Worm (Caenorhabditis elegans) whole organism, young adult: ENCODE data around the gene eelo-2.
A peak's percentile ranks its signal among the peaks of the same experiment; 100 is the strongest.

Experiments used
- C17E4.6 ChIP-seq: fragments of 200-800 bp; sonication (Bioruptor generic); IDR thresholded peaks from 2 replicates; pipeline ENCODE4 v1.3.6; 2022; ENCODE audit warnings: missing genetic modification reagents, missing genetic modification characterization, missing compliant biosample characterization
- F37B4.10 ChIP-seq: fragments of 200-800 bp; sonication (Bioruptor generic); IDR thresholded peaks from 2 replicates; pipeline ENCODE4 v1.3.6; 2022; ENCODE audit warnings: missing genetic modification characterization, missing compliant biosample characterization
- Y56A3A.18 ChIP-seq: fragments of 200-800 bp; sonication (Bioruptor generic); IDR thresholded peaks from 2 replicates; pipeline ENCODE4 v1.3.6; 2022; ENCODE audit warnings: missing genetic modification reagents, missing genetic modification characterization, missing compliant biosample characterization
- Y67H2A.10 ChIP-seq: fragments of 200-800 bp; sonication (Bioruptor generic); conservative IDR thresholded peaks from 2 replicates; pipeline ENCODE4 v1.3.6; 2022; ENCODE audit warnings: missing genetic modification reagents, missing genetic modification characterization, missing compliant biosample characterization
- Y79H2A.3 ChIP-seq: fragments of 200-800 bp; sonication (Bioruptor generic); conservative IDR thresholded peaks from 2 replicates; pipeline ENCODE4 v1.3.6; 2022; ENCODE audit warnings: missing genetic modification reagents, missing genetic modification characterization, missing compliant biosample characterization
- atf-7 ChIP-seq: sonication (generic microtip); optimal IDR thresholded peaks from 2 replicates; lab custom pipeline; 2017; ENCODE audit warnings: mild to moderate bottlenecking, missing genetic modification characterization, missing compliant biosample characterization
- attf-5 ChIP-seq: fragments of 200-800 bp; sonication (Bioruptor generic); optimal IDR thresholded peaks from 2 replicates; lab custom pipeline; 2018; ENCODE audit warnings: mild to moderate bottlenecking, missing genetic modification characterization, missing compliant biosample characterization
- cebp-1 ChIP-seq, 2 experiments: fragments of 200-800 bp in 1 of 2; sonication (Bioruptor generic) in 1 of 2; sonication (generic microtip) in 1 of 2; IDR thresholded peaks in 1 of 2; optimal IDR thresholded peaks in 1 of 2; 2 replicates each; pipeline versions ENCODE4 v1.3.6 to Lab custom; 2017 to 2022; ENCODE audit warnings: missing compliant biosample characterization in 2 of 2, missing genetic modification characterization in 2 of 2, mild to moderate bottlenecking in 1 of 2, missing genetic modification reagents in 1 of 2, moderate library complexity in 1 of 2
- ceh-40 ChIP-seq: fragments of 200-800 bp; sonication (Bioruptor generic); IDR thresholded peaks from 2 replicates; pipeline ENCODE4 v1.3.6; 2022; ENCODE audit warnings: missing genetic modification characterization, missing compliant biosample characterization
- ceh-91 ChIP-seq: fragments of 200-800 bp; sonication (Bioruptor generic); IDR thresholded peaks from 2 replicates; pipeline ENCODE4 v1.3.6; 2022; ENCODE audit warnings: missing genetic modification reagents, missing genetic modification characterization, missing compliant biosample characterization
- chd-7 ChIP-seq: sonication (generic microtip); optimal IDR thresholded peaks from 2 replicates; lab custom pipeline; 2016; ENCODE audit warnings: mild to moderate bottlenecking, missing genetic modification characterization, moderate library complexity, missing compliant biosample characterization
- die-1 ChIP-seq: sonication (generic microtip); optimal IDR thresholded peaks from 2 replicates; lab custom pipeline; 2016; ENCODE audit warnings: missing genotype, mild to moderate bottlenecking, missing genetic modification characterization, missing compliant biosample characterization
- egl-44 ChIP-seq: fragments of 200-800 bp; sonication (Bioruptor generic); IDR thresholded peaks from 2 replicates; pipeline ENCODE4 v1.3.6; 2022; ENCODE audit warnings: missing genetic modification reagents, missing genetic modification characterization, missing compliant biosample characterization
- ekl-4 ChIP-seq: fragments of 200-800 bp; sonication (Bioruptor generic); IDR thresholded peaks from 2 replicates; pipeline ENCODE4 v1.3.6; 2022; ENCODE audit warnings: missing genetic modification reagents, missing genetic modification characterization, missing compliant biosample characterization
- ets-4 ChIP-seq: fragments of 200-800 bp; sonication (Bioruptor generic); optimal IDR thresholded peaks from 2 replicates; lab custom pipeline; 2018; ENCODE audit warnings: mild to moderate bottlenecking, missing genetic modification characterization, missing compliant biosample characterization
- hlh-12 ChIP-seq: sonication (generic microtip); optimal IDR thresholded peaks from 2 replicates; lab custom pipeline; 2016; ENCODE audit warnings: missing genetic modification characterization, missing compliant biosample characterization
- lag-1 ChIP-seq: fragments of 200-800 bp; sonication (Bioruptor generic); IDR thresholded peaks from 2 replicates; pipeline ENCODE4 v1.3.6; 2022; ENCODE audit warnings: missing genetic modification reagents, missing genetic modification characterization, missing compliant biosample characterization
- let-607 ChIP-seq, 2 experiments: fragments of 200-800 bp in 1 of 2; sonication (Bioruptor generic) in 1 of 2; sonication (generic microtip) in 1 of 2; optimal IDR thresholded peaks; 2 replicates each; lab custom pipeline; 2016 to 2018; ENCODE audit warnings: mild to moderate bottlenecking in 2 of 2, missing compliant biosample characterization in 2 of 2, missing genetic modification characterization in 2 of 2, moderate library complexity in 2 of 2, missing genotype in 1 of 2
- lin-54 ChIP-seq: fragments of 200-800 bp; sonication (Bioruptor generic); optimal IDR thresholded peaks from 2 replicates; lab custom pipeline; 2018; ENCODE audit warnings: mild to moderate bottlenecking, missing genetic modification characterization, missing compliant biosample characterization
- madf-3 ChIP-seq: fragments of 200-800 bp; sonication (Bioruptor generic); IDR thresholded peaks from 2 replicates; pipeline ENCODE4 v1.3.6; 2022; ENCODE audit warnings: missing genetic modification reagents, missing genetic modification characterization, missing compliant biosample characterization
- mcd-1 ChIP-seq: fragments of 200-800 bp; sonication (Bioruptor generic); IDR thresholded peaks from 2 replicates; pipeline ENCODE4 v1.3.6; 2022; ENCODE audit warnings: missing genetic modification reagents, missing genetic modification characterization, missing compliant biosample characterization
- mes-4 ChIP-seq: sonication (generic microtip); optimal IDR thresholded peaks from 2 replicates; lab custom pipeline; 2016; ENCODE audit warnings: missing genotype, missing genetic modification characterization, missing compliant biosample characterization
- mxl-1 ChIP-seq: sonication (generic microtip); optimal IDR thresholded peaks from 2 replicates; lab custom pipeline; 2016; ENCODE audit warnings: missing genetic modification characterization, missing compliant biosample characterization
- nhr-179 ChIP-seq: sonication (generic microtip); optimal IDR thresholded peaks from 2 replicates; lab custom pipeline; 2016; ENCODE audit warnings: mild to moderate bottlenecking, missing genetic modification characterization, missing compliant biosample characterization
- nhr-80 ChIP-seq: sonication (generic microtip); optimal IDR thresholded peaks from 2 replicates; lab custom pipeline; 2016; ENCODE audit warnings: missing genetic modification characterization, missing compliant biosample characterization
- nhr-90 ChIP-seq: sonication (generic microtip); optimal IDR thresholded peaks from 2 replicates; lab custom pipeline; 2016; ENCODE audit warnings: missing genotype, mild to moderate bottlenecking, missing genetic modification characterization, missing compliant biosample characterization
- sptf-2 ChIP-seq: fragments of 200-800 bp; sonication (Bioruptor generic); optimal IDR thresholded peaks from 2 replicates; lab custom pipeline; 2018; ENCODE audit warnings: mild to moderate bottlenecking, missing genetic modification characterization, missing compliant biosample characterization
- tbp1 ChIP-seq: fragments of 200-800 bp; sonication (Bioruptor generic); optimal IDR thresholded peaks from 2 replicates; lab custom pipeline; 2018; ENCODE audit warnings: mild to moderate bottlenecking, missing genetic modification characterization, missing compliant biosample characterization
- tbx-9 ChIP-seq: sonication (generic microtip); optimal IDR thresholded peaks from 2 replicates; lab custom pipeline; 2016; ENCODE audit warnings: borderline replicate concordance, missing genetic modification characterization, inconsistent platforms, missing compliant biosample characterization
- unc-62 ChIP-seq: fragments of 150-350 bp; optimal IDR thresholded peaks from 2 replicates; lab custom pipeline; 2014; ENCODE audit warnings: missing biosample characterization, missing genetic modification reagents, missing genetic modification characterization
- ztf-18 ChIP-seq: sonication (generic microtip); optimal IDR thresholded peaks from 2 replicates; lab custom pipeline; 2016; ENCODE audit warnings: missing genotype, mild to moderate bottlenecking, missing genetic modification characterization, missing compliant biosample characterization
- ztf-22 ChIP-seq: fragments of 200-800 bp; sonication (Bioruptor generic); optimal IDR thresholded peaks from 2 replicates; lab custom pipeline; 2018; ENCODE audit warnings: mild to moderate bottlenecking, missing genetic modification characterization, moderate library complexity, missing compliant biosample characterization
- ztf-6 ChIP-seq: fragments of 200-800 bp; sonication (Bioruptor generic); IDR thresholded peaks from 2 replicates; pipeline ENCODE4 v1.3.6; 2022; ENCODE audit warnings: missing genetic modification reagents, missing genetic modification characterization, missing compliant biosample characterization

The eelo-2 gene

DNA sequence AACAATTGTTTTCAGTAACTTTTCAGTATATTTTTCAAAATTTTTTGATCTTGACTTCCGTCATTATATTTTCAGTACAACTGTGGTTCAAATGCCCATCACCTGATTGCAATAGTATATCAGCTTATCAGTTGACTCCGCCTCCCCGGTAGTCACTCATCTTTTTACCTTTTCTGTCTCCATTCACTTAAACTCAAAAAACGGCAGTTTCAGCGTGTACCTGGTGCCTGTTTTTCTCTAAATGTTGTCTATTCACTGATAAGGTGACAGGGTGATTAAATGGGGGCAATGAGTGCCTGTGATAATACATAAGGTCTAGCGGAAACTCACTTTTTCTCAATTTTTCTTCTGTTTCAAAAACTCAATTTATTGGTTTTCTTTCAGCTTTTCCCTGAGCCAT lies 4.7 kb upstream of the eelo-2 start, which contains the start of gene ZK550.2:
Gene ZK550.2 (plus strand): TSS at position 385 of the 400 bp plus-strand sequence.
- TF ChIP-seq mes-4 (tag; lab: Kevin White, UChicago) (no peak), ztf-6 (GFP tag; lab: Robert Waterston, UW) (no peak), sptf-2 (GFP tag; lab: Kevin White, UChicago) (peak; percentile 13), tbx-9 (tag; lab: Kevin White, UChicago) (no peak), egl-44 (GFP tag; lab: Robert Waterston, UW) (peak; percentile 70; the same call in 1 of the 2 replicates), ets-4 (GFP tag; lab: Kevin White, UChicago) (peak; percentile 82), nhr-90 (peak; percentile 40), nhr-80 (tag; lab: Kevin White, UChicago) (peak; percentile 97), ceh-91 (GFP tag; lab: Robert Waterston, UW) (no peak), lag-1 (GFP tag; lab: Robert Waterston, UW) (no peak), tbp1 (GFP tag; lab: Kevin White, UChicago) (peak; percentile 54), madf-3 (no peak), unc-62 (GFP tag; lab: Kevin White, UChicago) (peak; percentile 56), ztf-22 (GFP tag; lab: Kevin White, UChicago) (peak; percentile 63), Y56A3A.18 (GFP tag; lab: Robert Waterston, UW) (0 out of 2 replicates have a peak, but pooled peaks have one; percentile 78), attf-5 (GFP tag; lab: Kevin White, UChicago) (peak; percentile 21), ceh-40 (GFP tag; lab: Robert Waterston, UW) (no peak), let-607 (tag; optimal IDR thresholded peaks at IDR 0.05; lab: Kevin White, UChicago) (peak in 1 of 2 experiments; percentile 5), lin-54 (peak; percentile 8), mcd-1 (GFP tag; lab: Robert Waterston, UW) (0 out of 2 replicates have a peak, but pooled peaks have one; percentile 37), atf-7 (tag; lab: Kevin White, UChicago) (peak; percentile 45), hlh-12 (tag; lab: Kevin White, UChicago) (no peak), ztf-18 (tag; lab: Kevin White, UChicago) (peak; percentile 23)
- TF ChIP-seq, all 124 proteins: peak for 15

DNA sequence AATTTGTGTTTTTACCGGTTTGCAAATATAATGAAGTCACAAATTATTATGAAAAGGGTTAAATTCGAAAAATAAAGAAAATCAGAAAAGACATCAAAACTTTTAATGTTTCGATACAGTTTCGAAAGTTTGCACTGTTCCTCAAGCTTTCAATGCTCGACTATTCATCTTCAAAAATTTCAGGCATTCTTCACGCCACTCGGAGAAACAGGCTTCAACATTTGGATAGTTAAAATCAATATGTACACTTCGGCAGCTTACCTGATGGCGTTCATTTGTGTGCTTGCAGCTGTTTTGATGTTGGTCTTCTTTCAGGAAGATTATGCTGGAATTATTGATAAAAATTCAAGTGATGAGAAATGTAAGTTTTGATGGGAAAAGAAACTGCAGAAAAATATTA lies 2.7 kb upstream of the eelo-2 start:
- TF ChIP-seq nhr-179 (no peak), die-1 (tag; lab: Kevin White, UChicago) (no peak)

DNA sequence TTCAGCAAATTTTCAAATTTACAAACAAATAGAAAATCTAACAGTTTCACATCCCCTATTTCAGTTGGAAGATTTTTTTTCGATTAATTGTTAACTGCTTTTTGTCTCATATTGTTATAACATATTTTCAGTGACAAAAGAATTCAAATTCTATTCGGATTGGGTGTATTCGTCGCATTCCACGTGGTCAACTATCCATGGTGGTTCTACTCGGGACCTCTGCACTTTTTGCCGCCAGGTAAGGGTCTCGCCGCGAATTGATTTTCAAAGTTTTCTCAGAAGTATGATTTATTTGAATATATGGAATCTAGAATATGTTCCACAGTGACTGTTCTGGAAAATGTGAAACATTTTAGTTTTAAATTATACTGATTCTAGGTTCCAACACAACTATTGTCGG lies 1.4 kb upstream of the eelo-2 start:
- TF ChIP-seq F37B4.10 (GFP tag; lab: Robert Waterston, UW) (no peak), mxl-1 (tag; lab: Kevin White, UChicago) (no peak), Y67H2A.10 (GFP tag; lab: Robert Waterston, UW) (no peak), Y79H2A.3 (GFP tag; lab: Robert Waterston, UW) (no peak), chd-7 (tag; lab: Kevin White, UChicago) (no peak), madf-3 (no peak), ekl-4 (GFP tag; lab: Robert Waterston, UW) (no peak)

- TF ChIP-seq cebp-1 (GFP tag; IDR thresholded peaks at IDR 0.05; lab: Robert Waterston, UW) (no peak), cebp-1 (tag; optimal IDR thresholded peaks at IDR 0.05; lab: Kevin White, UChicago) (no peak), Y79H2A.3 (GFP tag; lab: Robert Waterston, UW) (no peak), C17E4.6 (GFP tag; lab: Robert Waterston, UW) (no peak)
These were observed 3.5 kb downstream of the eelo-2 start for ce11 chrIV:17253435-17253834.
